Worm (Caenorhabditis elegans) whole organism, midembryonic: ENCODE results near the gene F46B3.8.

Experiments
- T22C8.4 ChIP-seq: fragments of 200-800 bp; sonication (Bioruptor generic); IDR thresholded peaks from 2 replicates; pipeline ENCODE4 v1.3.6; 2022; ENCODE audit warnings: missing genetic modification characterization, missing compliant biosample characterization
- flt-1 ChIP-seq: fragments of 200-800 bp; sonication (Bioruptor generic); IDR thresholded peaks from 2 replicates; pipeline ENCODE4 v1.3.6; 2022; ENCODE audit warnings: missing genetic modification characterization, missing compliant biosample characterization
- med-1 ChIP-seq: sonication (generic microtip); optimal IDR thresholded peaks from 2 replicates; lab custom pipeline; 2017; ENCODE audit warnings: missing genetic modification characterization, mild to moderate bottlenecking, missing compliant biosample characterization, antibody characterized with exemption, missing genetic modification reagents; ENCODE audit not compliant: insufficient read depth
- ref-1 ChIP-seq: fragments of 200-800 bp; sonication (Bioruptor generic); conservative IDR thresholded peaks from 2 replicates; pipeline ENCODE4 v1.3.6; 2022; ENCODE audit warnings: missing genetic modification reagents, missing genetic modification characterization, missing compliant biosample characterization
- tab-1 ChIP-seq: fragments of 200-800 bp; sonication (Bioruptor generic); IDR thresholded peaks from 2 replicates; pipeline ENCODE4 v1.3.6; 2022; ENCODE audit warnings: missing genetic modification characterization, missing compliant biosample characterization
- ztf-29 ChIP-seq: fragments of 200-800 bp; sonication (Bioruptor generic); IDR thresholded peaks from 2 replicates; pipeline ENCODE4 v1.3.6; 2022; ENCODE audit warnings: missing genetic modification reagents, missing genetic modification characterization, missing compliant biosample characterization

DNA sequence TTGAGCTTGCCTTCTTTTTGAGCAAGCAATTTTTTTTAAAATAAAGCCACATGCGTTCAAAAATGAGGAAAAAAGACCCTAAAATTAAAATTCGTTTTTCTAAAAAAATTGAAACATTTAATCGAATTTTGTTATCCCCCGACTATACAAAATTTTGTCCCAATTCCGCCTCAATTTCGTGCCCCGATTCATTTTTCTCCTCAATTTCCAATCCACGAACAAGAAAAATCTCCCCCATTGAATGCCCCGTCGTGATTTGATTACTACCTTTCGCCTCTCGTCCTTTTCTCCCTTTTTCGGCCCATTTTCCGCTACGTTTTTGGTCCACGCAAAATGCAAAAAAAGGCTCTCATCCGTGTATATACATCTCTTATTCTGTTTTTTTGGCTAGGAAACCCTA lies 29.0 kb upstream of the F46B3.8 start:
- no peak for TF ChIP-seq ztf-29 (GFP tag; lab: Robert Waterston, UW)
- TF ChIP-seq flt-1: no peak
- TF ChIP-seq T22C8.4 (GFP tag; lab: Robert Waterston, UW): no peak
- TF ChIP-seq tab-1 (GFP tag; lab: Robert Waterston, UW): no peak
- TF ChIP-seq ref-1: no peak
- no peak for TF ChIP-seq med-1 (GFP tag; lab: Kevin White, UChicago)
